Worm (Caenorhabditis elegans) whole organism, L3 larva: ENCODE measurements around the gene Y94H6A.2.

Experiments
- ZK546.5 ChIP-seq: sonication (generic microtip); optimal IDR thresholded peaks from 2 replicates; lab custom pipeline; 2017; ENCODE audit warnings: missing biosample characterization, missing genetic modification characterization
- aly-2 ChIP-seq: fragments of 150-350 bp; optimal IDR thresholded peaks from 2 replicates; lab custom pipeline; 2014; ENCODE audit warnings: missing biosample characterization, missing genetic modification characterization
- ama-1 ChIP-seq: fragments of 150-350 bp; optimal IDR thresholded peaks from 2 replicates; lab custom pipeline; 2018
- egl-27 ChIP-seq: sonication (generic microtip); optimal IDR thresholded peaks from 4 replicates; lab custom pipeline; 2017; ENCODE audit warnings: missing biosample characterization, missing genetic modification reagents, missing genetic modification characterization
- lin-39 ChIP-seq: fragments of 150-350 bp; optimal IDR thresholded peaks from 2 replicates; lab custom pipeline; 2018; ENCODE audit warnings: missing biosample characterization, missing genetic modification reagents, missing genetic modification characterization
- nhr-11 ChIP-seq: fragments of 150-350 bp; optimal IDR thresholded peaks from 2 replicates; lab custom pipeline; 2014; ENCODE audit warnings: missing biosample characterization, missing genetic modification characterization
- nhr-76 ChIP-seq: fragments of 150-350 bp; sonication (generic microtip); optimal IDR thresholded peaks from 5 replicates; lab custom pipeline; 2014; ENCODE audit warnings: missing biosample characterization, missing genetic modification characterization
- sea-2 ChIP-seq: fragments of 150-350 bp; sonication (generic microtip); optimal IDR thresholded peaks from 4 replicates; lab custom pipeline; 2014; ENCODE audit warnings: missing biosample characterization, missing genetic modification reagents, missing genetic modification characterization
- snpc-4 ChIP-seq: fragments of 150-350 bp; optimal IDR thresholded peaks from 2 replicates; lab custom pipeline; 2014; ENCODE audit warnings: missing biosample characterization, missing genetic modification characterization
- unc-39 ChIP-seq: sonication (generic microtip); optimal IDR thresholded peaks from 4 replicates; lab custom pipeline; 2017; ENCODE audit warnings: missing biosample characterization, missing genetic modification characterization

ce11 chrIV:2709590-2710201 lies 20.4 kb upstream of the Y94H6A.2 start:
- TF ChIP-seq sea-2 (no peak), nhr-76 (tag; lab: Kevin White, UChicago) (no peak), aly-2 (tag; lab: Kevin White, UChicago) (no peak), snpc-4 (tag; lab: Kevin White, UChicago) (no peak), ama-1 (lab: Kevin White, UChicago) (no peak), egl-27 (tag; lab: Kevin White, UChicago) (no peak), unc-39 (no peak), ZK546.5 (tag; lab: Kevin White, UChicago) (no peak), lin-39 (no peak), nhr-11 (tag; lab: Kevin White, UChicago) (no peak)
